Worm (Caenorhabditis elegans): ENCODE measurements around the gene F38H4.3.

The F38H4.3 gene

DNA sequence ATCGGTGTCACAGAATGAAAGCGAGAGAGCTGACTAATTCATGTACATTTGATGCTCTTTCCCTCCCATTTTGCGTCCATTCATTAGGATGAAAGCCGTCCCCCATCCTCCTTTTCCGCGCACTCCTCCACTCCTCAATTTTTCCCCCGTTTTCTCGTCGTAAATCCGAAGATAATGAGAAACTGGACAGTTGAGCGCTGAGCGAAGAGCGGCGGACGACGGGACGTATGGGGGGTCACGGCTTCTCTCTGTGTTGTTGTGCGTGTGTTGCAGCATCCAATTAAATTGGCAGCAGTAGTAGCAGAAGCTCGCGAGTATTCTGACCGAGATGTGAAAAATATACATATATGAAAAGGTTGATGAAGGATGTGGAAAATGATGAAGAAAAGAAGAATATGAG is 29.7 kb downstream of the F38H4.3 start:
- TF ChIP-seq unc-62 (GFP tag; optimal IDR thresholded peaks at IDR 0.05): no peak

DNA sequence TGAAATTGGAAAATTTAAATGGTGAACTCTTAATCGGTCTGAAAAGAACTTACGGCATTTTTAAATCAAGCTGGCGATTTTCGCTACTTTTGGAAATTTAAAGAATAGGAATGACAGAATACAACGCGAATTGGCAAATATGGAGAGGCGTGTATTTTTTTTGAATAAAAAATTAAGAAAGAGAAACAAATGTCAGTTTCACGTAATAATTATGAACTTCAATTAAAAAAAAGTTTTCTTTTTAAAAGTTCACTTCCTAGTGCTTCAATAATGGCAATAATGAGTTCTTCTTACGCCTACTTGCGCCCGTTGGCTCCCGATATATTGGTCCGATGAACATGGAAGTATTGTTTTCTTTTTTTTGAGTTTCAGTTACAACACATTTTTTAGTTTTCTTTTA is 35.5 kb downstream of the F38H4.3 start, which contains the start of gene pph-2:
pph-2 (minus strand) TSS at position 101 of the 400 bp plus-strand sequence.
- no peak for TF ChIP-seq unc-62 (GFP tag; optimal IDR thresholded peaks at IDR 0.05)

DNA sequence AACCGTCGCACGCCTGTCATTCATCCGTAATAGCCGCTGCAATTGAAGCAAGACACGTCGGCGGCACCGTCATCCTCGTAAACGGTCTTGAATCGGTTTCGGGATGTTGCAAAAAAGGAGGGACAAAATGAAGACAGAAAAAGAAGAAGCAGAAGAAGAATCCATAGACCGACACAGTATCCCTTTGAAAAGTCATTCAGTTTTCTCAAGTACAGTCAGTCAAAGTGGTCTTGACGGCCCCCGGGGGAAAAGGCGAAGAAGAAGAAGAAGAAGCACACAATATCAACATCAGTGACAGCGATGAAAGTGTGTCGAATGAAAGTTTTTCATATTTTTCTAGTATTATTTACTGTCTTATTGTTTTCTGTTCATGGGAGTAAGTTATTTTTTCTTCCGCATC is 36.0 kb downstream of the F38H4.3 start, which contains the start of gene cutl-27:
cutl-27 (plus strand) TSS at position 301 of the 400 bp plus-strand sequence.
- no peak for TF ChIP-seq unc-62 (GFP tag; optimal IDR thresholded peaks at IDR 0.05)

- TF ChIP-seq unc-62 (GFP tag; optimal IDR thresholded peaks at IDR 0.05): no peak
Measured at ce11 chrIV:11882534-11882933, 40.3 kb downstream of the F38H4.3 start.

ce11 chrIV:11883478-11883877 is 41.3 kb downstream of the F38H4.3 start:
- no peak for TF ChIP-seq unc-62 (GFP tag; optimal IDR thresholded peaks at IDR 0.05)

DNA sequence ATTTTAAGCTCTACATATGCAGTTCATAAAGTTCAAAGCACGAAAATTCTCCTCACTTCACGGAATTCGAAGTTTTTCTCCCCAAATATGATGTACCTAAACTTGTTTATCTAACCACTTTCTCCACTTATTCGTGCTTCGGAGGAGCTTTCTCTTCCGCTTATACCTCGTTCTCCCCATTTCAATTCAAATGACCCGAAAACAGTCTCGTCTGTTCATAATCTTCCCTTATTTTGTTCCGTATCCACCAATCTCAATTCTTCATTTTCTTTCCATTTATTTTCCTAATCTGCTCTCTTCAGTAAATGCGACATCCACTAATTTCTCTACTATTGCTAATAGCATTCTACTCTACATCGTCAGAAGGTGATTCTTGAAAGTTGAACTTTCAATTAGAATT is 43.1 kb downstream of the F38H4.3 start, which contains the start of gene let-653:
let-653 (plus strand) TSS at position 301 of the 400 bp plus-strand sequence.
- TF ChIP-seq unc-62 (GFP tag; optimal IDR thresholded peaks at IDR 0.05): no peak

- no peak for TF ChIP-seq unc-62 (GFP tag; optimal IDR thresholded peaks at IDR 0.05)
Measured at ce11 chrIV:11892545-11892944, 50.3 kb downstream of the F38H4.3 start.

DNA sequence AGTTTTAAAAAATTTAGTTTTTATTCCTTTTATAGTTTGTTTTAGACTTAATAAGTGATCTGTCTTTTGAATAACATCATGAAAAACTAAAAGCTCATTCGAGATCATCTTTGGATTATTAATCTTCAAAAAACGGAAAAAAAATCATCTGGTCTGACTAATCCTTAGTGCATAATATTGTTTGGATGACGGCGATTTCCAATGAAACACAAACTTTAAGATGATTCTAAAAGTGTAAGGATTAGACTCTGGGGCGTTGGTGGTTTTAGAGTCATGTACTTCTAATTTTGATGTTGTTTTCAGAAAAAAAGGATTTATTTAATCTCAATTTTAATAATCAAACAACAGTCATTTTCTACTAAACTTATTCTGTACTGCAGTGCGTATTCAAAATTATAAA is 51.1 kb downstream of the F38H4.3 start:
- no peak for TF ChIP-seq unc-62 (GFP tag; optimal IDR thresholded peaks at IDR 0.05)

Data from whole organism, dauer.